Fruit fly (Drosophila melanogaster) whole organism, embryonic: ENCODE measurements around the gene mrva.
A peak's percentile ranks its signal among the peaks of the same experiment; 100 is the strongest.

ENCODE experiments used
- Aef1 ChIP-seq: fragments of 200-800 bp; sonication (Bioruptor generic); IDR thresholded peaks from 3 replicates; pipeline ENCODE4 v1.3.6; 2022; ENCODE audit warnings: missing biosample characterization, missing genetic modification characterization
- CG10366 ChIP-seq: fragments of 200-800 bp; sonication (Bioruptor generic); IDR thresholded peaks from 2 replicates; pipeline ENCODE4 v1.3.6; 2022; ENCODE audit warnings: missing biosample characterization, missing genetic modification characterization
- CG11723 ChIP-seq: fragments of 200-800 bp; sonication (Bioruptor generic); optimal IDR thresholded peaks from 2 replicates; lab custom pipeline; 2017; ENCODE audit warnings: missing biosample characterization, mild to moderate bottlenecking, missing genetic modification characterization
- CG12659 ChIP-seq: fragments of 200-800 bp; sonication (Bioruptor generic); optimal IDR thresholded peaks from 3 replicates; lab custom pipeline; 2017; ENCODE audit warnings: mild to moderate bottlenecking, missing biosample characterization, missing genetic modification reagents, missing genetic modification characterization
- CG14710 ChIP-seq: fragments of 200-800 bp; sonication (Bioruptor generic); optimal IDR thresholded peaks from 3 replicates; lab custom pipeline; 2019; ENCODE audit warnings: missing biosample characterization, mild to moderate bottlenecking, missing genetic modification characterization, moderate library complexity
- CG15696 ChIP-seq: fragments of 200-800 bp; sonication (Bioruptor generic); optimal IDR thresholded peaks from 2 replicates; lab custom pipeline; 2019; ENCODE audit warnings: missing biosample characterization, mild to moderate bottlenecking, missing genetic modification characterization, moderate library complexity
- CG17568 ChIP-seq: fragments of 200-800 bp; sonication (Bioruptor generic); optimal IDR thresholded peaks from 2 replicates; lab custom pipeline; 2018; ENCODE audit warnings: missing biosample characterization, mild to moderate bottlenecking, missing genetic modification characterization, moderate library complexity
- CG32767 ChIP-seq: fragments of 200-800 bp; sonication (Bioruptor generic); IDR thresholded peaks from 2 replicates; pipeline ENCODE4 v1.3.6; 2022; ENCODE audit warnings: missing biosample characterization, missing genetic modification characterization
- CG3281 ChIP-seq: fragments of 200-800 bp; sonication (Bioruptor generic); optimal IDR thresholded peaks from 3 replicates; lab custom pipeline; 2017; ENCODE audit warnings: missing biosample characterization, mild to moderate bottlenecking, missing genetic modification characterization
- CG3407 ChIP-seq: fragments of 200-800 bp; sonication (Bioruptor generic); optimal IDR thresholded peaks from 2 replicates; lab custom pipeline; 2018; ENCODE audit warnings: missing biosample characterization, mild to moderate bottlenecking, missing genetic modification characterization
- CG4617 ChIP-seq: fragments of 200-800 bp; sonication (Bioruptor generic); optimal IDR thresholded peaks from 3 replicates; lab custom pipeline; 2016; ENCODE audit warnings: missing biosample characterization, missing genetic modification characterization, borderline replicate concordance
- CG5180 ChIP-seq: fragments of 200-800 bp; sonication (Bioruptor generic); optimal IDR thresholded peaks from 3 replicates; lab custom pipeline; 2017; ENCODE audit warnings: missing biosample characterization, missing genetic modification characterization, mild to moderate bottlenecking, moderate library complexity, missing genetic modification reagents
- CG5953 ChIP-seq: fragments of 200-800 bp; sonication (Bioruptor generic); IDR thresholded peaks from 2 replicates; pipeline ENCODE4 v1.3.6; 2022; ENCODE audit warnings: missing biosample characterization, missing genetic modification characterization
- CG6689 ChIP-seq: fragments of 200-800 bp; sonication (Bioruptor generic); IDR thresholded peaks from 2 replicates; pipeline ENCODE4 v1.3.6; 2022; ENCODE audit warnings: missing biosample characterization, missing genetic modification characterization
- CG7786 ChIP-seq: fragments of 200-800 bp; sonication (Bioruptor generic); optimal IDR thresholded peaks from 2 replicates; lab custom pipeline; 2016; ENCODE audit warnings: missing biosample characterization, missing genetic modification characterization
- CG8765 ChIP-seq: fragments of 200-800 bp; sonication (Bioruptor generic); IDR thresholded peaks from 2 replicates; pipeline ENCODE4 v1.3.6; 2022; ENCODE audit warnings: missing biosample characterization, missing genetic modification characterization
- CG8924 ChIP-seq: fragments of 200-800 bp; optimal IDR thresholded peaks from 3 replicates; lab custom pipeline; 2019; ENCODE audit warnings: missing biosample characterization, mild to moderate bottlenecking, missing genetic modification characterization, moderate library complexity
- CG9437 ChIP-seq: fragments of 200-800 bp; sonication (Bioruptor generic); optimal IDR thresholded peaks from 2 replicates; lab custom pipeline; 2018; ENCODE audit warnings: missing biosample characterization, mild to moderate bottlenecking, missing genetic modification characterization
- CG9797 ChIP-seq: fragments of 200-800 bp; sonication (Bioruptor generic); optimal IDR thresholded peaks from 3 replicates; lab custom pipeline; 2018; ENCODE audit warnings: missing biosample characterization, mild to moderate bottlenecking, missing genetic modification characterization
- CG9932 ChIP-seq: fragments of 200-800 bp; sonication (Bioruptor generic); IDR thresholded peaks from 2 replicates; pipeline ENCODE4 v1.3.6; 2022; ENCODE audit warnings: missing biosample characterization, missing genetic modification characterization
- D19B ChIP-seq: fragments of 200-800 bp; sonication (Bioruptor generic); optimal IDR thresholded peaks from 2 replicates; lab custom pipeline; 2017; ENCODE audit warnings: missing biosample characterization, mild to moderate bottlenecking, missing genetic modification characterization
- Drgx ChIP-seq: fragments of 200-800 bp; sonication (Bioruptor generic); IDR thresholded peaks from 2 replicates; pipeline ENCODE4 v1.3.6; 2022; ENCODE audit warnings: missing biosample characterization, missing genetic modification characterization
- E2f1 ChIP-seq: fragments of 200-800 bp; sonication (Bioruptor generic); IDR thresholded peaks from 2 replicates; pipeline ENCODE4 v1.3.6; 2022; ENCODE audit warnings: missing biosample characterization, missing genetic modification characterization
- E2f2 ChIP-seq: fragments of 200-800 bp; sonication (Bioruptor generic); IDR thresholded peaks from 2 replicates; pipeline ENCODE4 v1.3.6; 2022; ENCODE audit warnings: missing biosample characterization, missing genetic modification characterization
- Gsc ChIP-seq: fragments of 200-800 bp; sonication (Bioruptor generic); IDR thresholded peaks from 2 replicates; pipeline ENCODE4 v1.3.6; 2022; ENCODE audit warnings: missing biosample characterization, missing genetic modification characterization
- HLHmδ ChIP-seq: fragments of 200-800 bp; sonication (Bioruptor generic); optimal IDR thresholded peaks from 2 replicates; lab custom pipeline; 2018; ENCODE audit warnings: missing biosample characterization, mild to moderate bottlenecking, missing genetic modification characterization, moderate library complexity
- Jarid2 ChIP-seq: fragments of 200-800 bp; sonication (Bioruptor generic); optimal IDR thresholded peaks from 3 replicates; lab custom pipeline; 2017; ENCODE audit warnings: mild to moderate bottlenecking, missing biosample characterization, missing genetic modification reagents, missing genetic modification characterization
- Lim3 ChIP-seq: fragments of 200-800 bp; sonication (Bioruptor generic); IDR thresholded peaks from 2 replicates; pipeline ENCODE4 v1.3.6; 2022; ENCODE audit warnings: missing biosample characterization, missing genetic modification characterization
- Oaz ChIP-seq: fragments of 200-800 bp; sonication (Bioruptor generic); IDR thresholded peaks from 2 replicates; pipeline ENCODE4 v1.3.6; 2022; ENCODE audit warnings: missing biosample characterization, missing genetic modification characterization
- Side ChIP-seq: fragments of 200-800 bp; sonication (Bioruptor generic); optimal IDR thresholded peaks from 2 replicates; lab custom pipeline; 2016; ENCODE audit warnings: missing biosample characterization, missing genetic modification characterization
- TFAM ChIP-seq: fragments of 200-800 bp; sonication (Bioruptor generic); optimal IDR thresholded peaks from 2 replicates; lab custom pipeline; 2017; ENCODE audit warnings: missing biosample characterization, missing genetic modification characterization, inconsistent platforms
- bcd ChIP-seq: fragments of 200-800 bp; sonication (Bioruptor generic); optimal IDR thresholded peaks from 2 replicates; lab custom pipeline; 2017; ENCODE audit warnings: missing biosample characterization, mild to moderate bottlenecking, missing genetic modification characterization
- corto ChIP-seq: fragments of 200-800 bp; sonication (Bioruptor generic); optimal IDR thresholded peaks from 2 replicates; lab custom pipeline; 2016; ENCODE audit warnings: missing biosample characterization, mild to moderate bottlenecking, missing genetic modification characterization, moderate library complexity
- cwo ChIP-seq: fragments of 200-800 bp; sonication (Bioruptor generic); optimal IDR thresholded peaks from 3 replicates; lab custom pipeline; 2017; ENCODE audit warnings: missing biosample characterization, missing genetic modification characterization, mild to moderate bottlenecking, moderate library complexity, missing genetic modification reagents
- dysf ChIP-seq: fragments of 200-800 bp; sonication (Bioruptor generic); IDR thresholded peaks from 3 replicates; pipeline ENCODE4 v1.3.6; 2022; ENCODE audit warnings: missing biosample characterization, missing genetic modification characterization
- emc ChIP-seq: fragments of 200-800 bp; sonication (Bioruptor generic); optimal IDR thresholded peaks from 2 replicates; lab custom pipeline; 2016; ENCODE audit warnings: missing biosample characterization, missing genetic modification characterization
- ftz-f1 ChIP-seq: fragments of 200-800 bp; sonication (Bioruptor generic); optimal IDR thresholded peaks from 2 replicates; lab custom pipeline; 2016; ENCODE audit warnings: missing biosample characterization, missing genetic modification characterization
- gcm2 ChIP-seq: fragments of 200-800 bp; sonication (Bioruptor generic); optimal IDR thresholded peaks from 2 replicates; lab custom pipeline; 2016; ENCODE audit warnings: missing biosample characterization, missing genetic modification characterization
- ken ChIP-seq: fragments of 200-800 bp; sonication (Bioruptor generic); IDR thresholded peaks from 3 replicates; pipeline ENCODE4 v1.3.6; 2022; ENCODE audit warnings: missing biosample characterization, missing genetic modification characterization
- lbe ChIP-seq: fragments of 200-800 bp; sonication (Bioruptor generic); optimal IDR thresholded peaks from 2 replicates; lab custom pipeline; 2016; ENCODE audit warnings: missing biosample characterization, mild to moderate bottlenecking, missing genetic modification characterization
- mirr ChIP-seq: fragments of 200-800 bp; sonication (Bioruptor generic); optimal IDR thresholded peaks from 3 replicates; lab custom pipeline; 2018; ENCODE audit warnings: missing biosample characterization, mild to moderate bottlenecking, missing genetic modification characterization
- ro ChIP-seq: fragments of 200-800 bp; sonication (Bioruptor generic); IDR thresholded peaks from 2 replicates; pipeline ENCODE4 v1.3.6; 2022; ENCODE audit warnings: missing biosample characterization, missing genetic modification characterization
- row ChIP-seq: fragments of 200-800 bp; sonication (Bioruptor generic); IDR thresholded peaks from 3 replicates; pipeline ENCODE4 v1.3.6; 2022; ENCODE audit warnings: missing biosample characterization, missing genetic modification characterization
- sens-2 ChIP-seq: fragments of 200-800 bp; sonication (Bioruptor generic); IDR thresholded peaks from 2 replicates; pipeline ENCODE4 v1.3.6; 2022; ENCODE audit warnings: missing biosample characterization, missing genetic modification characterization
- slou ChIP-seq: fragments of 200-800 bp; sonication (Bioruptor generic); optimal IDR thresholded peaks from 3 replicates; lab custom pipeline; 2016; ENCODE audit warnings: missing biosample characterization, missing genetic modification characterization
- sug ChIP-seq: fragments of 200-800 bp; optimal IDR thresholded peaks from 2 replicates; lab custom pipeline; 2019; ENCODE audit warnings: missing biosample characterization, mild to moderate bottlenecking, missing genetic modification characterization, moderate library complexity
- tna ChIP-seq: fragments of 200-800 bp; sonication (Bioruptor generic); IDR thresholded peaks from 2 replicates; pipeline ENCODE4 v1.3.6; 2022; ENCODE audit warnings: missing biosample characterization, missing genetic modification characterization; ENCODE audit not compliant: partially characterized antibody
- unc-4 ChIP-seq: fragments of 200-800 bp; sonication (Bioruptor generic); IDR thresholded peaks from 2 replicates; pipeline ENCODE4 v1.3.6; 2022; ENCODE audit warnings: missing biosample characterization, missing genetic modification characterization; ENCODE audit not compliant: partially characterized antibody
- zfh2 ChIP-seq: fragments of 200-800 bp; sonication (Bioruptor generic); optimal IDR thresholded peaks from 2 replicates; lab custom pipeline; 2016; ENCODE audit warnings: missing biosample characterization, missing genetic modification characterization

The mrva gene

DNA sequence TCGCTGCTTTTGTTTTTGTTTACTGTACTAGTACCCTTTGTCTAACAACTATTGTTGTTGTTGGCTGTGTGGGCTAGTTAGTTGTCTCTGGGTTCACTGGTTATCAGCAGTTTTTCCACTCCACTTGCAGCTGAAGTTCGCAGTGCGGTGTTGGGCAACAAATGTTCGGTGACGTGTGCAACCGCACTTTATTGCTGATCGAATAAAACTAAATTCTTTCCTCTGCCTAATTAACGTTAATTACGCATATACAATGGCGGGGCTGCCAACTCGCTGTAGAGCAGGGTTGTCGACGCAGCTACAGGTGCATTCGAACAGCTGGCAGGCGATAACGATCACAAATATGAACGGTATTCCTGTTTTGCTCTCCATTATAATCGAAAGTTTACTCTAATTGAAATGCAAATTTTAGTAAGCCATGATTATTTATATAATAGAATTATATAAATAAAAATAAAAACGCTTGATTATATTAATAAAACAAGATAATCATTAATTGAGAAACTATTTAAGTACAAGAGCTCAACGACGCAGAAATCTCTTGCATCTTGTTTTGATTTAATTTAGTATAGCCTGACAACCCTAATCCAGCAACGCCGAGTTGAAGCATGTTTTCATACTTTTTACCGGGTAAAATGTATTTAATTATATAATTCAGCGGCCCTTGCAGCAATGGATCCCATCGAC, at the start of gene mrva, which contains the start of the genes CG42307 and mus312 (continued):
- no peak for TF ChIP-seq ftz-f1
- peak; percentile 87 for TF ChIP-seq dysf (GFP tag; lab: Robert Waterston, UW)
- TF ChIP-seq Jarid2 (GFP tag; lab: Kevin White, UChicago), result no peak
- peak; percentile 96 for TF ChIP-seq CG12659 (GFP tag; lab: Kevin White, UChicago)
- peak; percentile 36 for TF ChIP-seq CG9797 (GFP tag; lab: Kevin White, UChicago)
- TF ChIP-seq Oaz (GFP tag; lab: Robert Waterston, UW), result peak; percentile 78
- peak; percentile 68 for TF ChIP-seq ken (GFP tag; lab: Robert Waterston, UW)
- no peak for TF ChIP-seq D19B (GFP tag; lab: Kevin White, UChicago)
- peak; percentile 76 for TF ChIP-seq Aef1 (GFP tag; lab: Robert Waterston, UW)
- TF ChIP-seq HLHmδ (GFP tag; lab: Kevin White, UChicago), result peak; percentile 67
- TF ChIP-seq Gsc (GFP tag; lab: Robert Waterston, UW), result 0 out of 2 replicates have a peak, but pooled peaks have one; percentile 31
- peak; percentile 69 for TF ChIP-seq CG11723 (GFP tag; lab: Kevin White, UChicago)
- TF ChIP-seq CG17568, result no peak
- peak; percentile 87 for TF ChIP-seq CG4617
- TF ChIP-seq CG6689, result peak; percentile 91
- TF ChIP-seq mirr (GFP tag; lab: Kevin White, UChicago), result peak; percentile 65
- TF ChIP-seq ro (GFP tag; lab: Robert Waterston, UW), result peak; percentile 63
- no peak for TF ChIP-seq CG5180
- TF ChIP-seq slou, result peak; percentile 54
- TF ChIP-seq Lim3, result 0 out of 2 replicates have a peak, but pooled peaks have one; percentile 28
- peak; percentile 93 for TF ChIP-seq sug
- peak; percentile 30 for TF ChIP-seq Side (GFP tag; lab: Kevin White, UChicago)
- no peak for TF ChIP-seq emc (GFP tag; lab: Kevin White, UChicago)
- TF ChIP-seq Drgx (GFP tag; lab: Robert Waterston, UW), result peak; percentile 78
- TF ChIP-seq CG8924, result peak; percentile 96
- no peak for TF ChIP-seq CG7786 (GFP tag; lab: Kevin White, UChicago)
- peak; percentile 78 for TF ChIP-seq cwo (GFP tag; lab: Kevin White, UChicago)
- peak; percentile 83 for TF ChIP-seq CG9437 (GFP tag; lab: Kevin White, UChicago)
- TF ChIP-seq CG9932 (GFP tag; lab: Robert Waterston, UW), result peak; percentile 92
- no peak for TF ChIP-seq gcm2 (GFP tag; lab: Kevin White, UChicago)
- TF ChIP-seq zfh2, result no peak
- TF ChIP-seq CG15696 (tag; lab: Kevin White, UChicago), result peak; percentile 89
- TF ChIP-seq CG8765 (GFP tag; lab: Robert Waterston, UW), result 0 out of 2 replicates have a peak, but pooled peaks have one; percentile 54
- peak; percentile 77 for TF ChIP-seq CG10366 (GFP tag; lab: Robert Waterston, UW)
- peak; percentile 96 for TF ChIP-seq row
- TF ChIP-seq TFAM, result no peak
- TF ChIP-seq corto (GFP tag; lab: Kevin White, UChicago), result no peak
- peak; percentile 77 for TF ChIP-seq bcd (GFP tag; lab: Kevin White, UChicago)
- peak; percentile 84 for TF ChIP-seq E2f1 (GFP tag; lab: Robert Waterston, UW)
- TF ChIP-seq CG3281 (GFP tag; lab: Kevin White, UChicago), result peak; percentile 85
- peak; percentile 68 for TF ChIP-seq lbe (GFP tag; lab: Kevin White, UChicago)
- peak; percentile 46 for TF ChIP-seq unc-4 (GFP tag; lab: Robert Waterston, UW)
- TF ChIP-seq CG3407 (GFP tag; lab: Kevin White, UChicago), result no peak
- TF ChIP-seq E2f2 (GFP tag; lab: Robert Waterston, UW), result peak; percentile 68
- peak; percentile 43; the same call in 1 of the 2 replicates for TF ChIP-seq sens-2 (GFP tag; lab: Robert Waterston, UW)
- TF ChIP-seq tna (GFP tag; lab: Robert Waterston, UW), result no peak
- TF ChIP-seq CG5953, result peak; percentile 68; the same call in 1 of the 2 replicates
- peak; percentile 95 for TF ChIP-seq CG14710 (tag; lab: Kevin White, UChicago)
- peak; percentile 87 for TF ChIP-seq CG32767 (GFP tag; lab: Robert Waterston, UW)
